Worm (Caenorhabditis elegans): ENCODE results near the gene ZK1058.3.

ZK1058.3 gene

DNA sequence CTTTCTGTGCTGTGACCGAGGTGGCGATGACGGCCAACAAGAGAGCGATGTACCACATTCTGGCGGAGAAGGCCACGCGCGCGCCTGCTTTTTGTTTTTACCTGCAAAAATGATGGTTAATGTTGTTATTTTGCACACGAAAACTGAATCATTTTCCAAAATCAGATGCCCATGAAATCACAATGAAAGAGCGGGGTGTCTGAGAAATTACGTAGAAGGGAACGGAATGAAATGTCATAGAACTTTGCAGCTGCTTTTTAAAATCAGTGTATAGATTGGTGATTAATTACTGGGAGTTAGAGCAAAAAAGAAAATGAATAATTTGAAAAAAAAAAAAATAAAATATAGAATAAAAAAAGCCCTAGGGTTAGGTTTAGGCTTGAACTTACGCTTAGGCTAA is 17.1 kb downstream of the ZK1058.3 start, which contains the start of gene npl-10:
TSS of gene npl-10 (minus strand) at position 101 of the 400 bp plus-strand sequence.
- no peak for TF ChIP-seq nhr-76 (tag; optimal IDR thresholded peaks at IDR 0.05)
- no peak for TF ChIP-seq mls-2 (tag; optimal IDR thresholded peaks at IDR 0.05)
- no peak for TF ChIP-seq nhr-2 (tag; optimal IDR thresholded peaks at IDR 0.05)
- TF ChIP-seq M03D4.4 (tag; optimal IDR thresholded peaks at IDR 0.05), result no peak
- no peak for TF ChIP-seq ceh-83 (GFP tag; optimal IDR thresholded peaks at IDR 0.05)
- no peak for TF ChIP-seq lin-13 (tag; optimal IDR thresholded peaks at IDR 0.05)
- TF ChIP-seq mab-5 (tag; optimal IDR thresholded peaks at IDR 0.05), result no peak
- no peak for TF ChIP-seq snpc-4 (tag; optimal IDR thresholded peaks at IDR 0.05)
- TF ChIP-seq cnd-1 (tag; optimal IDR thresholded peaks at IDR 0.05), result no peak
- no peak for TF ChIP-seq unc-39 (tag; optimal IDR thresholded peaks at IDR 0.05)
- TF ChIP-seq ceh-39 (tag; optimal IDR thresholded peaks at IDR 0.05), result no peak
- no peak for TF ChIP-seq blmp-1 (tag; optimal IDR thresholded peaks at IDR 0.05)
- no peak for TF ChIP-seq pha-4 (tag; optimal IDR thresholded peaks at IDR 0.05)
- TF ChIP-seq sptf-1 (tag; optimal IDR thresholded peaks at IDR 0.05), result no peak
- no peak for TF ChIP-seq nhr-12 (tag; optimal IDR thresholded peaks at IDR 0.05)
- TF ChIP-seq ztf-11 (tag; optimal IDR thresholded peaks at IDR 0.05), result no peak
- TF ChIP-seq ham-2 (GFP tag; optimal IDR thresholded peaks at IDR 0.05), result no peak
- TF ChIP-seq lin-32 (GFP tag; optimal IDR thresholded peaks at IDR 0.05), result no peak

DNA sequence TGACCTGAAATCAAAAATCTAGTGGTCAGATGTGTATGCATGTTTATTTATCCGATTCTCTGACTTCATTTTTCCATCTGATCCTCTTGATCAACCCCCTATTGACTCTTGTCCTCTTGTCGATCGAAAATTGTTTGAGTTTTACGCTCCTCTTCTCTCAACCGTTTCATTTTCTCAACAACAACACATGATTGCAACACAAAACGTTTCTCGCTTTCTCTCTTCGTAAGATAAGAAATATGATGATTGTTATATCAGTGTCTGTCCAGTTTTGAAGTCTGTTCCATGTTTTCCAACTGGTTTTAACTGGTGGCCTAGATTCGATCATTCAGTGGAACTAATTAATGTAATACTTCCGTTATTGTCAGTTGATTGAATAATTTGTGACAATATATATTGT is 33.4 kb downstream of the ZK1058.3 start:
- TF ChIP-seq mep-1 (tag; optimal IDR thresholded peaks at IDR 0.05), result no peak
- TF ChIP-seq unc-62 (GFP tag; optimal IDR thresholded peaks at IDR 0.05), result peak; percentile 34
- TF ChIP-seq zip-8 (tag; optimal IDR thresholded peaks at IDR 0.05), result no peak

DNA sequence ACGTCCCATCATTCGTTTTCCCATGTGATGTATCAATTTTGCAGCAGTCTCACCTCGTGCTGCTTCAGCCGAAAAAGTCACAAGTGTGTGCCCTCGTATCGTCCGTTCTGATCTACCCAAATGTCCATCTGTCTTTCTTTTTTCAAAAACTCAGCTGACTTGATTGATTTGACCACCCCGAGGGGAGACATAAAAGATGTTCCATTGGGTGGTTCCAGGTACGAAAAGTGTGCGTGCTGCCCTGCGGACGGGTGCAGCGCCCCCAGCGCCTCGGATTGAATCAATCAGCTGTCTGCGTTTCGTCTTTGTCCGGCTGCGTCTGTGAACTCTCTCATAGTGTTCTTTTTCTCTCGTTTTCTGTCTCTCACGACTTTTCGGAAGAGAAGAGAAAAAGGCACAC is 34.6 kb downstream of the ZK1058.3 start:
- TF ChIP-seq ceh-83 (GFP tag; optimal IDR thresholded peaks at IDR 0.05) (no peak), mep-1 (tag; optimal IDR thresholded peaks at IDR 0.05) (no peak), tbx-8 (GFP tag; optimal IDR thresholded peaks at IDR 0.05) (no peak), ces-1 (GFP tag; optimal IDR thresholded peaks at IDR 0.05) (peak; percentile 62), cnd-1 (tag; optimal IDR thresholded peaks at IDR 0.05) (no peak), nhr-28 (tag; optimal IDR thresholded peaks at IDR 0.05) (no peak), unc-62 (GFP tag; optimal IDR thresholded peaks at IDR 0.05) (peak; percentile 27), lin-32 (GFP tag; optimal IDR thresholded peaks at IDR 0.05) (no peak), pha-4 (tag; optimal IDR thresholded peaks at IDR 0.05) (no peak), nhr-12 (tag; optimal IDR thresholded peaks at IDR 0.05) (no peak), elt-1 (tag; optimal IDR thresholded peaks at IDR 0.05; ENCODE audit: borderline replicate concordance, insufficient read depth) (no peak), unc-120 (tag; optimal IDR thresholded peaks at IDR 0.05; ENCODE audit: poor library complexity, severe bottlenecking) (peak; percentile 18), hlh-1 (tag; optimal IDR thresholded peaks at IDR 0.05) (peak; percentile 21), sptf-1 (tag; optimal IDR thresholded peaks at IDR 0.05) (no peak)

ce11 chrIII:3954220-3954619 is 35.6 kb downstream of the ZK1058.3 start:
- no peak for TF ChIP-seq elt-1 (tag; optimal IDR thresholded peaks at IDR 0.05; ENCODE audit: borderline replicate concordance, insufficient read depth)

DNA sequence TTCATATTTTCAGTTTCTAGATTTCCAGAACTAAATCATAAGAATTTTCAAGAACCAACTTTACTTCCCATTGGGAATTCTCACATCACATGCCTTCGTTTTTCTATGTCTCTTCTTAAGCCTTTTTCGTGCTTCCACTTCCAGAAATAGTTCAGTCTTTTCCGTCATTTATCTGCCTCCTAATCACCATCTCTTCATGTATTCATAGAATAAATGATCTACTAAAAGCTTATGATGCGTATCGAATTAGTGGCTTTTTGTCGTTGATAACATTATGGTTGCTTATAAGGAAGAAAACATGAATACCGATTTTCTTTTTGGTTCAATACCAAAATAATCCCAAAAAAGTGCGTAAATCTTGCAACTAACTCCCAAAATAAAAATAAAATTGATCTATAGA is 36.2 kb downstream of the ZK1058.3 start:
- no peak for TF ChIP-seq elt-1 (tag; optimal IDR thresholded peaks at IDR 0.05; ENCODE audit: borderline replicate concordance, insufficient read depth)
- no peak for TF ChIP-seq unc-62 (GFP tag; optimal IDR thresholded peaks at IDR 0.05)
- no peak for TF ChIP-seq pha-4 (tag; optimal IDR thresholded peaks at IDR 0.05)
- TF ChIP-seq flh-1 (GFP tag; optimal IDR thresholded peaks at IDR 0.05), result no peak
- TF ChIP-seq ztf-11 (tag; optimal IDR thresholded peaks at IDR 0.05), result no peak
- no peak for TF ChIP-seq lin-13 (tag; optimal IDR thresholded peaks at IDR 0.05)
- no peak for TF ChIP-seq ceh-43 (GFP tag; optimal IDR thresholded peaks at IDR 0.05)
- TF ChIP-seq ham-2 (GFP tag; optimal IDR thresholded peaks at IDR 0.05), result no peak
- TF ChIP-seq mep-1 (tag; optimal IDR thresholded peaks at IDR 0.05), result no peak
- no peak for TF ChIP-seq sptf-1 (tag; optimal IDR thresholded peaks at IDR 0.05)
- TF ChIP-seq tbx-8 (GFP tag; optimal IDR thresholded peaks at IDR 0.05), result no peak
- no peak for TF ChIP-seq unc-39 (tag; optimal IDR thresholded peaks at IDR 0.05)
- no peak for TF ChIP-seq unc-120 (tag; optimal IDR thresholded peaks at IDR 0.05; ENCODE audit: poor library complexity, severe bottlenecking)
- TF ChIP-seq drap-1 (GFP tag; optimal IDR thresholded peaks at IDR 0.05), result no peak
- no peak for TF ChIP-seq mls-2 (tag; optimal IDR thresholded peaks at IDR 0.05)
- no peak for TF ChIP-seq hlh-1 (tag; optimal IDR thresholded peaks at IDR 0.05)
- no peak for TF ChIP-seq cnd-1 (tag; optimal IDR thresholded peaks at IDR 0.05)
- no peak for TF ChIP-seq mab-5 (tag; optimal IDR thresholded peaks at IDR 0.05)
- no peak for TF ChIP-seq nhr-28 (tag; optimal IDR thresholded peaks at IDR 0.05)
- no peak for TF ChIP-seq lsy-2 (tag; optimal IDR thresholded peaks at IDR 0.05)
